Fruit fly (Drosophila melanogaster) whole organism, embryonic: Measurements from ENCODE around the gene CG11723.

Experiments used
- BEAF-32 ChIP-seq: fragments of 200-800 bp; sonication (Bioruptor generic); optimal IDR thresholded peaks from 3 replicates; lab custom pipeline; 2017; ENCODE audit warnings: missing biosample characterization, missing genetic modification characterization, mild to moderate bottlenecking, moderate library complexity, missing genetic modification reagents
- CG11398 ChIP-seq: fragments of 200-800 bp; sonication (Bioruptor generic); optimal IDR thresholded peaks from 2 replicates; lab custom pipeline; 2016; ENCODE audit warnings: missing biosample characterization, missing genetic modification characterization
- CG13287 ChIP-seq: fragments of 200-800 bp; sonication (Bioruptor generic); IDR thresholded peaks from 2 replicates; pipeline ENCODE4 v1.3.6; 2022; ENCODE audit warnings: missing biosample characterization, missing genetic modification characterization; ENCODE audit not compliant: partially characterized antibody
- CG13424 ChIP-seq: fragments of 200-800 bp; sonication (Bioruptor generic); optimal IDR thresholded peaks from 2 replicates; lab custom pipeline; 2019; ENCODE audit warnings: missing biosample characterization, mild to moderate bottlenecking, missing genetic modification characterization, moderate library complexity
- CG14050 ChIP-seq: fragments of 200-800 bp; sonication (Bioruptor generic); IDR thresholded peaks from 3 replicates; pipeline ENCODE4 v1.3.6; 2022; ENCODE audit warnings: missing biosample characterization, missing genetic modification characterization
- CG16779 ChIP-seq: fragments of 200-800 bp; sonication (Bioruptor generic); IDR thresholded peaks from 2 replicates; pipeline ENCODE4 v1.3.6; 2022; ENCODE audit warnings: missing biosample characterization, missing genetic modification characterization
- CG17612 ChIP-seq: fragments of 200-800 bp; sonication (Bioruptor generic); IDR thresholded peaks from 2 replicates; pipeline ENCODE4 v1.3.6; 2022; ENCODE audit warnings: missing biosample characterization, missing genetic modification characterization
- CG31224 ChIP-seq: fragments of 200-800 bp; sonication (Bioruptor generic); IDR thresholded peaks from 2 replicates; pipeline ENCODE4 v1.3.6; 2022; ENCODE audit warnings: missing biosample characterization, missing genetic modification characterization
- CG6813 ChIP-seq: fragments of 200-800 bp; sonication (Bioruptor generic); optimal IDR thresholded peaks from 2 replicates; lab custom pipeline; 2017; ENCODE audit warnings: missing biosample characterization, missing genetic modification characterization, mild to moderate bottlenecking, moderate library complexity, missing genetic modification reagents
- Camta ChIP-seq: fragments of 200-800 bp; sonication (Bioruptor generic); optimal IDR thresholded peaks from 2 replicates; lab custom pipeline; 2016; ENCODE audit warnings: missing biosample characterization, missing genetic modification characterization
- Chrac-16 ChIP-seq: fragments of 200-800 bp; sonication (Bioruptor generic); optimal IDR thresholded peaks from 3 replicates; lab custom pipeline; 2016; ENCODE audit warnings: missing biosample characterization, missing genetic modification characterization
- Deaf1 ChIP-seq: fragments of 200-800 bp; optimal IDR thresholded peaks from 3 replicates; lab custom pipeline; 2019; ENCODE audit warnings: missing biosample characterization, mild to moderate bottlenecking, missing genetic modification characterization, moderate library complexity
- Dfd ChIP-seq, 2 experiments: fragments of >200 bp; optimal IDR thresholded peaks; 2 replicates each; lab custom pipeline; 2017; ENCODE audit warnings: missing biosample characterization in 2 of 2, missing genetic modification characterization in 2 of 2
- Dll ChIP-seq: fragments of 200-800 bp; sonication (Bioruptor generic); IDR thresholded peaks from 4 replicates; pipeline ENCODE4 v1.3.6; 2022; ENCODE audit warnings: missing biosample characterization, missing genetic modification characterization; ENCODE audit not compliant: partially characterized antibody
- ERR ChIP-seq: fragments of 200-800 bp; sonication (Bioruptor generic); optimal IDR thresholded peaks from 2 replicates; lab custom pipeline; 2016; ENCODE audit warnings: missing biosample characterization, missing genetic modification characterization
- Elba2 ChIP-seq: fragments of 200-800 bp; sonication (Bioruptor generic); optimal IDR thresholded peaks from 3 replicates; lab custom pipeline; 2016; ENCODE audit warnings: missing biosample characterization, missing genetic modification characterization
- Ets65A ChIP-seq: fragments of 200-800 bp; sonication (Bioruptor generic); peaks from one replicate; lab custom pipeline; 2016; ENCODE audit warnings: missing biosample characterization, missing genetic modification characterization
- HLH54F ChIP-seq: fragments of 200-800 bp; sonication (Bioruptor generic); optimal IDR thresholded peaks from 3 replicates; lab custom pipeline; 2016; ENCODE audit warnings: missing biosample characterization, missing genetic modification characterization
- HLHmδ ChIP-seq: fragments of 200-800 bp; sonication (Bioruptor generic); optimal IDR thresholded peaks from 2 replicates; lab custom pipeline; 2018; ENCODE audit warnings: missing biosample characterization, mild to moderate bottlenecking, missing genetic modification characterization, moderate library complexity
- Hey ChIP-seq: fragments of 200-800 bp; sonication (Bioruptor generic); optimal IDR thresholded peaks from 3 replicates; lab custom pipeline; 2018; ENCODE audit warnings: missing biosample characterization, mild to moderate bottlenecking, missing genetic modification characterization
- Hr39 ChIP-seq: fragments of >200 bp; optimal IDR thresholded peaks from 2 replicates; lab custom pipeline; 2017
- Jarid2 ChIP-seq: fragments of 200-800 bp; sonication (Bioruptor generic); optimal IDR thresholded peaks from 3 replicates; lab custom pipeline; 2017; ENCODE audit warnings: mild to moderate bottlenecking, missing biosample characterization, missing genetic modification reagents, missing genetic modification characterization
- MTF-1 ChIP-seq: fragments of 200-800 bp; sonication (Bioruptor generic); optimal IDR thresholded peaks from 2 replicates; lab custom pipeline; 2018; ENCODE audit warnings: missing biosample characterization, mild to moderate bottlenecking, missing genetic modification characterization, borderline replicate concordance
- Mad ChIP-seq: fragments of 200-800 bp; sonication (Bioruptor generic); optimal IDR thresholded peaks from 2 replicates; lab custom pipeline; 2016; ENCODE audit warnings: missing biosample characterization, missing genetic modification characterization
- Max ChIP-seq: fragments of 200-800 bp; sonication (Bioruptor generic); optimal IDR thresholded peaks from 2 replicates; lab custom pipeline; 2016; ENCODE audit warnings: missing biosample characterization, mild to moderate bottlenecking, missing genetic modification characterization
- Meics ChIP-seq: fragments of 200-800 bp; sonication (Bioruptor generic); optimal IDR thresholded peaks from 2 replicates; lab custom pipeline; 2017; ENCODE audit warnings: missing biosample characterization, mild to moderate bottlenecking, missing genetic modification characterization
- NC2β ChIP-seq: fragments of 200-800 bp; sonication (Bioruptor generic); optimal IDR thresholded peaks from 2 replicates; lab custom pipeline; 2016; ENCODE audit warnings: missing biosample characterization, missing genetic modification characterization
- Nf-YC ChIP-seq: fragments of 200-800 bp; optimal IDR thresholded peaks from 3 replicates; lab custom pipeline; 2019; ENCODE audit warnings: missing biosample characterization, mild to moderate bottlenecking, missing genetic modification characterization, moderate library complexity
- Poxn ChIP-seq: fragments of 200-800 bp; sonication (Bioruptor generic); IDR thresholded peaks from 2 replicates; pipeline ENCODE4 v1.3.6; 2022; ENCODE audit warnings: missing biosample characterization, missing genetic modification characterization
- Xbp1 ChIP-seq: fragments of 200-800 bp; sonication (Bioruptor generic); optimal IDR thresholded peaks from 3 replicates; lab custom pipeline; 2016; ENCODE audit warnings: missing biosample characterization, mild to moderate bottlenecking, missing genetic modification characterization
- Xrp1 ChIP-seq: fragments of 200-800 bp; sonication (Bioruptor generic); IDR thresholded peaks from 2 replicates; pipeline ENCODE4 v1.3.6; 2022; ENCODE audit warnings: missing biosample characterization, missing genetic modification characterization
- cas ChIP-seq: fragments of 200-800 bp; sonication (Bioruptor generic); IDR thresholded peaks from 2 replicates; pipeline ENCODE4 v1.3.6; 2022; ENCODE audit warnings: missing biosample characterization, missing genetic modification characterization
- caup ChIP-seq: fragments of 200-800 bp; sonication (Bioruptor generic); optimal IDR thresholded peaks from 3 replicates; lab custom pipeline; 2017; ENCODE audit warnings: missing biosample characterization, mild to moderate bottlenecking, missing genetic modification characterization, moderate library complexity; ENCODE audit not compliant: severe bottlenecking
- chif ChIP-seq, 2 experiments: fragments of 200-800 bp; sonication (Bioruptor generic); optimal IDR thresholded peaks; 3 replicates each; lab custom pipeline; 2016; ENCODE audit warnings: missing biosample characterization in 2 of 2, missing genetic modification characterization in 2 of 2
- da ChIP-seq: fragments of 200-800 bp; sonication (Bioruptor generic); optimal IDR thresholded peaks from 2 replicates; lab custom pipeline; 2016; ENCODE audit warnings: missing biosample characterization, missing genetic modification characterization
- esg ChIP-seq: fragments of 200-800 bp; sonication (Bioruptor generic); conservative IDR thresholded peaks from 2 replicates; pipeline ENCODE4 v1.3.6; 2022; ENCODE audit warnings: missing biosample characterization, missing genetic modification characterization
- exex ChIP-seq: fragments of 200-800 bp; sonication (Bioruptor generic); optimal IDR thresholded peaks from 4 replicates; lab custom pipeline; 2018; ENCODE audit warnings: missing biosample characterization, mild to moderate bottlenecking, missing genetic modification characterization, moderate library complexity
- ftz-f1 ChIP-seq: fragments of 200-800 bp; sonication (Bioruptor generic); optimal IDR thresholded peaks from 2 replicates; lab custom pipeline; 2016; ENCODE audit warnings: missing biosample characterization, missing genetic modification characterization
- gcm ChIP-seq: fragments of 200-800 bp; sonication (Bioruptor generic); optimal IDR thresholded peaks from 2 replicates; lab custom pipeline; 2019; ENCODE audit warnings: missing biosample characterization, mild to moderate bottlenecking, missing genetic modification characterization, moderate library complexity
- klu ChIP-seq: fragments of 200-800 bp; sonication (Bioruptor generic); IDR thresholded peaks from 2 replicates; pipeline ENCODE4 v1.3.6; 2022; ENCODE audit warnings: missing biosample characterization, missing genetic modification characterization
- lmd ChIP-seq: fragments of 200-800 bp; sonication (Bioruptor generic); IDR thresholded peaks from 2 replicates; pipeline ENCODE4 v1.3.6; 2022; ENCODE audit warnings: missing biosample characterization, missing genetic modification characterization
- lola ChIP-seq, 3 experiments: fragments of >200 bp in 2 of 3; fragments of 200-800 bp in 1 of 3; sonication (Bioruptor generic) in 1 of 3; optimal IDR thresholded peaks; 2 replicates each; lab custom pipeline; 2017 to 2019; ENCODE audit warnings: missing biosample characterization in 3 of 3, missing genetic modification characterization in 3 of 3, mild to moderate bottlenecking in 1 of 3, moderate library complexity in 1 of 3
- org-1 ChIP-seq: fragments of 200-800 bp; sonication (Bioruptor generic); optimal IDR thresholded peaks from 2 replicates; lab custom pipeline; 2017; ENCODE audit warnings: missing biosample characterization, missing genetic modification characterization
- otp ChIP-seq: fragments of 200-800 bp; sonication (Bioruptor generic); IDR thresholded peaks from 3 replicates; pipeline ENCODE4, ENCODE4 v1.3.6; 2022; ENCODE audit warnings: missing biosample characterization, missing genetic modification characterization
- run ChIP-seq: fragments of 200-800 bp; sonication (Bioruptor generic); optimal IDR thresholded peaks from 3 replicates; lab custom pipeline; 2018; ENCODE audit warnings: missing biosample characterization, mild to moderate bottlenecking, missing genetic modification characterization
- schlank ChIP-seq: fragments of 200-800 bp; sonication (Bioruptor generic); optimal IDR thresholded peaks from 2 replicates; lab custom pipeline; 2018; ENCODE audit warnings: missing biosample characterization, mild to moderate bottlenecking, missing genetic modification characterization
- ttk ChIP-seq: fragments of 200-800 bp; sonication (Bioruptor generic); IDR thresholded peaks from 2 replicates; pipeline ENCODE4 v2.1.2; 2022; ENCODE audit warnings: missing biosample characterization, missing genetic modification characterization
- tup ChIP-seq: fragments of 200-800 bp; sonication (Bioruptor generic); optimal IDR thresholded peaks from 2 replicates; lab custom pipeline; 2016; ENCODE audit warnings: missing biosample characterization, mild to moderate bottlenecking, missing genetic modification characterization, moderate library complexity
- tx ChIP-seq: fragments of 200-800 bp; sonication (Bioruptor generic); optimal IDR thresholded peaks from 2 replicates; lab custom pipeline; 2016; ENCODE audit warnings: missing biosample characterization, missing genetic modification characterization
- unpg ChIP-seq: fragments of 200-800 bp; sonication (Bioruptor generic); optimal IDR thresholded peaks from 3 replicates; lab custom pipeline; 2018; ENCODE audit warnings: missing biosample characterization, mild to moderate bottlenecking, missing genetic modification characterization, moderate library complexity
- wek ChIP-seq: fragments of 200-800 bp; sonication (Bioruptor generic); optimal IDR thresholded peaks from 3 replicates; lab custom pipeline; 2018; ENCODE audit warnings: missing biosample characterization, mild to moderate bottlenecking, missing genetic modification characterization, moderate library complexity
- z ChIP-seq: fragments of 200-800 bp; sonication (Bioruptor generic); IDR thresholded peaks from 3 replicates; pipeline ENCODE4 v1.3.6; 2022; ENCODE audit warnings: missing biosample characterization, missing genetic modification characterization

Gene CG11723

dm6 chr2L:2192123-2192601 lies 45.1 kb upstream of the CG11723 start, which contains the start of gene CG10874 (continued):
- TF ChIP-seq Poxn (GFP tag; lab: Robert Waterston, UW) (no peak), caup (GFP tag; lab: Kevin White, UChicago) (no peak), Camta (GFP tag; lab: Kevin White, UChicago) (no peak), Ets65A (GFP tag; lab: Kevin White, UChicago) (peak; percentile 90), tx (no peak), Jarid2 (GFP tag; lab: Kevin White, UChicago) (no peak), Hey (tag; lab: Kevin White, UChicago) (no peak), lmd (GFP tag; lab: Robert Waterston, UW) (no peak), lola (GFP tag; optimal IDR thresholded peaks at IDR 0.05; lab: Kevin White, UChicago) (no peak), esg (no peak), unpg (GFP tag; lab: Kevin White, UChicago) (no peak), BEAF-32 (GFP tag; lab: Kevin White, UChicago) (peak; percentile 67), Dll (GFP tag; lab: Robert Waterston, UW) (no peak), CG31224 (GFP tag; lab: Robert Waterston, UW) (no peak), Dfd (GFP tag; optimal IDR thresholded peaks at IDR 0.05; lab: Kevin White, UChicago) (no peak), cas (GFP tag; lab: Robert Waterston, UW) (no peak), Elba2 (GFP tag; lab: Kevin White, UChicago) (no peak), Max (no peak), ERR (no peak), tup (GFP tag; lab: Kevin White, UChicago) (no peak), gcm (no peak), run (tag; lab: Kevin White, UChicago) (no peak), otp (GFP tag; lab: Robert Waterston, UW) (no peak), chif (GFP tag; optimal IDR thresholded peaks at IDR 0.05; lab: Kevin White, UChicago) (no peak), CG13424 (tag; lab: Kevin White, UChicago) (no peak), Xbp1 (GFP tag; lab: Kevin White, UChicago) (no peak), exex (no peak), org-1 (GFP tag; lab: Kevin White, UChicago) (no peak), MTF-1 (no peak), ftz-f1 (GFP tag; lab: Kevin White, UChicago) (no peak), z (GFP tag; lab: Robert Waterston, UW) (no peak), HLHmδ (GFP tag; lab: Kevin White, UChicago) (no peak), CG13287 (no peak), ttk (no peak), klu (GFP tag; lab: Robert Waterston, UW) (no peak), wek (GFP tag; lab: Kevin White, UChicago) (no peak), schlank (tag; lab: Kevin White, UChicago) (no peak), da (GFP tag; lab: Kevin White, UChicago) (no peak), CG17612 (GFP tag; lab: Robert Waterston, UW) (no peak), Xrp1 (GFP tag; lab: Robert Waterston, UW) (no peak), CG11398 (no peak), Chrac-16 (no peak), Deaf1 (tag; lab: Kevin White, UChicago) (no peak), CG14050 (GFP tag; lab: Robert Waterston, UW) (no peak), Nf-YC (tag; lab: Kevin White, UChicago) (peak; percentile 40), CG6813 (no peak), NC2β (no peak), Hr39 (lab: Kevin White, UChicago) (no peak), Meics (GFP tag; lab: Kevin White, UChicago) (no peak), HLH54F (GFP tag; lab: Kevin White, UChicago) (no peak), Mad (GFP tag; lab: Kevin White, UChicago) (no peak), CG16779 (GFP tag; lab: Robert Waterston, UW) (no peak)
